Worm (Caenorhabditis elegans): ENCODE measurements around the gene F13D12.3.
A peak's percentile ranks its signal among the peaks of the same experiment; 100 is the strongest.

The F13D12.3 gene

ce11 chrII:11747889-11748288 lies 27.7 kb downstream of the F13D12.3 start:
- no peak for TF ChIP-seq ceh-9 (tag; optimal IDR thresholded peaks at IDR 0.05)
- no peak for TF ChIP-seq egl-27 (tag; optimal IDR thresholded peaks at IDR 0.05)
- no peak for TF ChIP-seq ceh-16 (tag; optimal IDR thresholded peaks at IDR 0.05)
- no peak for TF ChIP-seq lin-39 (tag; optimal IDR thresholded peaks at IDR 0.05)
- TF ChIP-seq nfya-1 (tag; optimal IDR thresholded peaks at IDR 0.05; ENCODE audit: insufficient read depth) = peak; percentile 1
- TF ChIP-seq nhr-43 (tag; optimal IDR thresholded peaks at IDR 0.05; ENCODE audit: poor library complexity, severe bottlenecking) = no peak
- TF ChIP-seq fkh-10 (GFP tag; optimal IDR thresholded peaks at IDR 0.05) = no peak
- no peak for TF ChIP-seq fos-1 (tag; optimal IDR thresholded peaks at IDR 0.05)
- TF ChIP-seq pha-4 (tag; optimal IDR thresholded peaks at IDR 0.05) = peak; percentile 26

- TF ChIP-seq nhr-28 (tag; optimal IDR thresholded peaks at IDR 0.05) (no peak), ceh-28 (tag; optimal IDR thresholded peaks at IDR 0.05) (peak; percentile 29)
Observed at ce11 chrII:11748494-11748893, 28.3 kb downstream of the F13D12.3 start, which contains the start of the genes F44E5.17 and gpb-1. F44E5.17 (minus strand) TSS chrII:11748594. gpb-1 (minus strand) TSS chrII:11748611.

ce11 chrII:11749490-11750172 lies 29.4 kb downstream of the F13D12.3 start:
- TF ChIP-seq fkh-10 (GFP tag; optimal IDR thresholded peaks at IDR 0.05) (peak; percentile 46), jun-1 (tag; optimal IDR thresholded peaks at IDR 0.05) (peak; percentile 93), ceh-9 (tag; optimal IDR thresholded peaks at IDR 0.05) (no peak), fos-1 (tag; optimal IDR thresholded peaks at IDR 0.05) (peak; percentile 67), pha-4 (tag; optimal IDR thresholded peaks at IDR 0.05) (peak; percentile 84), mml-1 (tag; optimal IDR thresholded peaks at IDR 0.05) (no peak), daf-12 (tag; optimal IDR thresholded peaks at IDR 0.05) (no peak), fkh-2 (tag; optimal IDR thresholded peaks at IDR 0.05) (no peak), nhr-67 (tag; optimal IDR thresholded peaks at IDR 0.05) (no peak), ZK546.5 (tag; optimal IDR thresholded peaks at IDR 0.05) (no peak), ceh-28 (tag; optimal IDR thresholded peaks at IDR 0.05) (peak; percentile 84), skn-1 (tag; optimal IDR thresholded peaks at IDR 0.05) (peak; percentile 69), ztf-4 (tag; optimal IDR thresholded peaks at IDR 0.05) (no peak), nhr-11 (tag; optimal IDR thresholded peaks at IDR 0.05) (peak; percentile 66), hmg-11 (tag; optimal IDR thresholded peaks at IDR 0.05) (peak; percentile 96), ceh-16 (tag; optimal IDR thresholded peaks at IDR 0.05) (no peak), zag-1 (tag; optimal IDR thresholded peaks at IDR 0.05) (peak; percentile 0), ama-1 (optimal IDR thresholded peaks at IDR 0.05) (no peak), lsy-12 (tag; optimal IDR thresholded peaks at IDR 0.05) (no peak), mdl-1 (tag; optimal IDR thresholded peaks at IDR 0.05) (peak; percentile 48), snpc-4 (tag; optimal IDR thresholded peaks at IDR 0.05) (peak; percentile 50), sea-2 (GFP tag; optimal IDR thresholded peaks at IDR 0.05) (peak; percentile 68), nhr-12 (tag; optimal IDR thresholded peaks at IDR 0.05) (no peak), unc-39 (tag; optimal IDR thresholded peaks at IDR 0.05) (no peak), nhr-76 (tag; optimal IDR thresholded peaks at IDR 0.05) (no peak), ceh-82 (tag; optimal IDR thresholded peaks at IDR 0.05) (peak; percentile 25), nhr-43 (tag; optimal IDR thresholded peaks at IDR 0.05; ENCODE audit: poor library complexity, severe bottlenecking) (peak; percentile 39), unc-62 (GFP tag; optimal IDR thresholded peaks at IDR 0.05) (peak; percentile 6), nhr-77 (tag; optimal IDR thresholded peaks at IDR 0.05) (no peak), R02D3.7 (tag; optimal IDR thresholded peaks at IDR 0.05) (peak; percentile 51), lin-15B (tag; optimal IDR thresholded peaks at IDR 0.05) (peak; percentile 20), nfya-1 (tag; optimal IDR thresholded peaks at IDR 0.05; ENCODE audit: insufficient read depth) (peak; percentile 98), lin-39 (tag; optimal IDR thresholded peaks at IDR 0.05) (peak; percentile 89), elt-1 (tag; optimal IDR thresholded peaks at IDR 0.05) (no peak), nhr-25 (tag; optimal IDR thresholded peaks at IDR 0.05) (peak; percentile 49), aly-2 (tag; optimal IDR thresholded peaks at IDR 0.05) (no peak), elt-2 (tag; optimal IDR thresholded peaks at IDR 0.05) (peak; percentile 83), elt-3 (tag; optimal IDR thresholded peaks at IDR 0.05) (no peak), egl-5 (tag; optimal IDR thresholded peaks at IDR 0.05) (peak; percentile 90), nhr-237 (tag; optimal IDR thresholded peaks at IDR 0.05) (no peak), nhr-23 (tag; optimal IDR thresholded peaks at IDR 0.05) (peak; percentile 61), egl-27 (tag; optimal IDR thresholded peaks at IDR 0.05) (no peak), ztf-11 (tag; optimal IDR thresholded peaks at IDR 0.05) (no peak), tbx-2 (tag; optimal IDR thresholded peaks at IDR 0.05) (peak; percentile 75), pqm-1 (tag; optimal IDR thresholded peaks at IDR 0.05) (peak; percentile 47), nhr-28 (tag; optimal IDR thresholded peaks at IDR 0.05) (no peak), eor-1 (tag; optimal IDR thresholded peaks at IDR 0.05) (no peak)

Measured in whole organism, L3 larva.